Worm (Caenorhabditis elegans) whole organism, L1 larva: ENCODE results near the gene srsx-6.

Source experiments
- aly-2 ChIP-seq: fragments of 150-350 bp; optimal IDR thresholded peaks from 2 replicates; lab custom pipeline; 2014; ENCODE audit warnings: missing biosample characterization, missing genetic modification characterization
- dpl-1 ChIP-seq, 3 experiments: fragments of 150-350 bp in 2 of 3; sonication (generic microtip) in 1 of 3; optimal IDR thresholded peaks; 2 replicates each; lab custom pipeline; 2014 to 2017; ENCODE audit warnings: missing biosample characterization in 3 of 3, missing genetic modification characterization in 3 of 3, missing genetic modification reagents in 3 of 3
- efl-1 ChIP-seq, 4 experiments: fragments of 150-350 bp; optimal IDR thresholded peaks in 3 of 4; peaks in 1 of 4; 1 replicate in 1 of 4; 2 replicates in 3 of 4; lab custom pipeline; 2014; ENCODE audit warnings: missing biosample characterization in 2 of 4, missing genetic modification characterization in 2 of 4, missing genetic modification reagents in 2 of 4
- fos-1 ChIP-seq: fragments of 150-350 bp; optimal IDR thresholded peaks from 2 replicates; lab custom pipeline; 2014; ENCODE audit warnings: missing biosample characterization, missing genetic modification characterization
- nhr-28 ChIP-seq: fragments of 150-350 bp; optimal IDR thresholded peaks from 2 replicates; lab custom pipeline; 2014; ENCODE audit warnings: missing biosample characterization, missing genetic modification characterization
- nhr-90 ChIP-seq: sonication (generic microtip); optimal IDR thresholded peaks from 2 replicates; lab custom pipeline; 2016; ENCODE audit warnings: mild to moderate bottlenecking, missing genetic modification characterization, missing compliant biosample characterization; ENCODE audit not compliant: poor library complexity
- tbx-2 ChIP-seq: sonication (generic microtip); optimal IDR thresholded peaks from 2 replicates; lab custom pipeline; 2016; ENCODE audit warnings: missing genetic modification characterization, missing compliant biosample characterization
- unc-62 ChIP-seq: fragments of 150-350 bp; optimal IDR thresholded peaks from 2 replicates; lab custom pipeline; 2014; ENCODE audit warnings: missing biosample characterization, missing genetic modification reagents, missing genetic modification characterization
- xbp-1 ChIP-seq: sonication (generic microtip); optimal IDR thresholded peaks from 2 replicates; lab custom pipeline; 2016; ENCODE audit warnings: missing genetic modification characterization, missing compliant biosample characterization

ce11 chrV:7904389-7904788 is 22.5 kb upstream of the srsx-6 start:
- TF ChIP-seq tbx-2 (tag; lab: Kevin White, UChicago) (no peak), dpl-1 (GFP tag; optimal IDR thresholded peaks at IDR 0.05; lab: Kevin White, UChicago) (no peak), nhr-28 (no peak), aly-2 (tag; lab: Kevin White, UChicago) (no peak), unc-62 (GFP tag; lab: Kevin White, UChicago) (no peak), xbp-1 (no peak), nhr-90 (no peak), efl-1 (optimal IDR thresholded peaks at IDR 0.05; lab: Kevin White, UChicago) (no peak), efl-1 (GFP tag; optimal IDR thresholded peaks at IDR 0.05 in 1 of 2; lab: Kevin White, UChicago) (no peak), fos-1 (tag; lab: Kevin White, UChicago) (no peak)
